Worm (Caenorhabditis elegans) whole organism, young adult: ENCODE data around the gene F07A11.1.

ENCODE experiments used
- B0035.1 ChIP-seq: sonication (generic microtip); optimal IDR thresholded peaks from 2 replicates; lab custom pipeline; 2016; ENCODE audit warnings: missing genetic modification characterization, mild to moderate bottlenecking, missing compliant biosample characterization, missing genotype, missing genetic modification reagents
- F10E7.11 ChIP-seq: sonication (generic microtip); optimal IDR thresholded peaks from 2 replicates; lab custom pipeline; 2017; ENCODE audit warnings: mild to moderate bottlenecking, missing genetic modification characterization, moderate library complexity, missing compliant biosample characterization
- F22D6.2 ChIP-seq: sonication (generic microtip); optimal IDR thresholded peaks from 2 replicates; lab custom pipeline; 2016; ENCODE audit warnings: mild to moderate bottlenecking, missing genetic modification characterization, missing compliant biosample characterization
- K11D2.4 ChIP-seq: fragments of 200-800 bp; sonication (Bioruptor generic); IDR thresholded peaks from 2 replicates; pipeline ENCODE4 v1.3.6; 2022; ENCODE audit warnings: missing genetic modification reagents, missing genetic modification characterization, missing compliant biosample characterization
- Y53F4B.3 ChIP-seq: fragments of 200-800 bp; sonication (Bioruptor generic); IDR thresholded peaks from 2 replicates; pipeline ENCODE4 v1.3.6; 2022; ENCODE audit warnings: missing genetic modification reagents, missing genetic modification characterization, missing compliant biosample characterization
- Y53G8AR.9 ChIP-seq: fragments of 200-800 bp; sonication (Bioruptor generic); conservative IDR thresholded peaks from 2 replicates; pipeline ENCODE4 v1.3.6; 2022; ENCODE audit warnings: missing genetic modification reagents, missing genetic modification characterization, missing compliant biosample characterization
- Y56A3A.18 ChIP-seq: fragments of 200-800 bp; sonication (Bioruptor generic); IDR thresholded peaks from 2 replicates; pipeline ENCODE4 v1.3.6; 2022; ENCODE audit warnings: missing genetic modification reagents, missing genetic modification characterization, missing compliant biosample characterization
- Y79H2A.3 ChIP-seq: fragments of 200-800 bp; sonication (Bioruptor generic); conservative IDR thresholded peaks from 2 replicates; pipeline ENCODE4 v1.3.6; 2022; ENCODE audit warnings: missing genetic modification reagents, missing genetic modification characterization, missing compliant biosample characterization
- aptf-2 ChIP-seq: fragments of 200-800 bp; sonication (Bioruptor generic); conservative IDR thresholded peaks from 2 replicates; pipeline ENCODE4 v1.3.6; 2022; ENCODE audit warnings: missing genetic modification reagents, missing genetic modification characterization, missing compliant biosample characterization
- attf-3 ChIP-seq: fragments of 200-800 bp; sonication (Bioruptor generic); conservative IDR thresholded peaks from 2 replicates; pipeline ENCODE4 v1.3.6; 2022; ENCODE audit warnings: missing genetic modification reagents, missing genetic modification characterization, missing compliant biosample characterization
- ceh-79 ChIP-seq: sonication (generic microtip); optimal IDR thresholded peaks from 2 replicates; lab custom pipeline; 2017; ENCODE audit warnings: mild to moderate bottlenecking, missing genetic modification characterization, missing compliant biosample characterization
- dpff-1 ChIP-seq: sonication (generic microtip); optimal IDR thresholded peaks from 2 replicates; lab custom pipeline; 2017; ENCODE audit warnings: mild to moderate bottlenecking, missing genetic modification characterization, missing compliant biosample characterization
- dpl-1 ChIP-seq: fragments of 150-350 bp; optimal IDR thresholded peaks from 2 replicates; lab custom pipeline; 2014; ENCODE audit warnings: missing biosample characterization, missing genetic modification reagents, missing genetic modification characterization
- egl-18 ChIP-seq: fragments of 200-800 bp; sonication (Bioruptor generic); IDR thresholded peaks from 2 replicates; pipeline ENCODE4 v1.3.6; 2022; ENCODE audit warnings: missing genetic modification reagents, missing genetic modification characterization, missing compliant biosample characterization
- ets-4 ChIP-seq: fragments of 200-800 bp; sonication (Bioruptor generic); optimal IDR thresholded peaks from 2 replicates; lab custom pipeline; 2018; ENCODE audit warnings: mild to moderate bottlenecking, missing genetic modification characterization, missing compliant biosample characterization
- fkh-3 ChIP-seq: sonication (generic microtip); optimal IDR thresholded peaks from 2 replicates; lab custom pipeline; 2016; ENCODE audit warnings: mild to moderate bottlenecking, missing genetic modification characterization, missing compliant biosample characterization
- gei-17 ChIP-seq: fragments of 200-800 bp; sonication (Bioruptor generic); optimal IDR thresholded peaks from 2 replicates; lab custom pipeline; 2018; ENCODE audit warnings: mild to moderate bottlenecking, missing genetic modification characterization, missing compliant biosample characterization
- him-1 ChIP-seq: sonication (generic microtip); optimal IDR thresholded peaks from 2 replicates; lab custom pipeline; 2016; ENCODE audit warnings: missing genotype, missing genetic modification reagents, missing genetic modification characterization, missing compliant biosample characterization
- hmg-1.2 ChIP-seq: fragments of 200-800 bp; sonication (Bioruptor generic); IDR thresholded peaks from 2 replicates; pipeline ENCODE4 v1.3.6; 2022; ENCODE audit warnings: missing genetic modification reagents, missing genetic modification characterization, missing compliant biosample characterization
- lag-1 ChIP-seq: fragments of 200-800 bp; sonication (Bioruptor generic); IDR thresholded peaks from 2 replicates; pipeline ENCODE4 v1.3.6; 2022; ENCODE audit warnings: missing genetic modification reagents, missing genetic modification characterization, missing compliant biosample characterization
- lin-26 ChIP-seq: fragments of 200-800 bp; sonication (Bioruptor generic); IDR thresholded peaks from 2 replicates; pipeline ENCODE4 v1.3.6; 2022; ENCODE audit warnings: missing genetic modification reagents, missing genetic modification characterization, missing compliant biosample characterization
- madf-3 ChIP-seq: fragments of 200-800 bp; sonication (Bioruptor generic); IDR thresholded peaks from 2 replicates; pipeline ENCODE4 v1.3.6; 2022; ENCODE audit warnings: missing genetic modification reagents, missing genetic modification characterization, missing compliant biosample characterization
- nfyb-1 ChIP-seq: fragments of 200-800 bp; sonication (Bioruptor generic); IDR thresholded peaks from 2 replicates; pipeline ENCODE4 v1.3.6; 2022; ENCODE audit warnings: missing genetic modification reagents, missing genetic modification characterization, missing compliant biosample characterization
- nhr-80 ChIP-seq: sonication (generic microtip); optimal IDR thresholded peaks from 2 replicates; lab custom pipeline; 2016; ENCODE audit warnings: missing genetic modification characterization, missing compliant biosample characterization
- pbrm-1 ChIP-seq: fragments of 200-800 bp; sonication (Bioruptor generic); IDR thresholded peaks from 2 replicates; pipeline ENCODE4 v1.3.6; 2022; ENCODE audit warnings: missing genetic modification reagents, missing genetic modification characterization, missing compliant biosample characterization
- pha-4 ChIP-seq: fragments of 150-350 bp; sonication (generic microtip); optimal IDR thresholded peaks from 2 replicates; lab custom pipeline; 2014; ENCODE audit warnings: missing biosample characterization, missing genetic modification reagents, missing genetic modification characterization
- rec-8 ChIP-seq, 2 experiments: sonication (generic microtip); optimal IDR thresholded peaks; 2 replicates each; lab custom pipeline; 2016; ENCODE audit warnings: mild to moderate bottlenecking in 2 of 2, missing genetic modification characterization in 2 of 2, missing genetic modification reagents in 2 of 2, missing genotype in 2 of 2, missing biosample characterization in 1 of 2, missing compliant biosample characterization in 1 of 2, moderate library complexity in 1 of 2
- rpc-1 ChIP-seq, 2 experiments: fragments of 150-350 bp in 1 of 2; sonication (generic microtip) in 1 of 2; optimal IDR thresholded peaks; 2 replicates each; lab custom pipeline; 2014 to 2018; ENCODE audit warnings: missing biosample characterization in 1 of 2, missing genetic modification characterization in 1 of 2, missing genetic modification reagents in 1 of 2, missing genotype in 1 of 2
- sea-2 ChIP-seq: fragments of 200-800 bp; sonication (Bioruptor generic); IDR thresholded peaks from 2 replicates; pipeline ENCODE4 v1.3.6; 2022; ENCODE audit warnings: missing genetic modification characterization, missing compliant biosample characterization
- snpc-3.4 ChIP-seq: sonication (generic microtip); optimal IDR thresholded peaks from 2 replicates; lab custom pipeline; 2017; ENCODE audit warnings: missing genetic modification characterization, mild to moderate bottlenecking, missing compliant biosample characterization, antibody characterized with exemption, moderate library complexity, missing genotype, missing genetic modification reagents
- snpc-4 ChIP-seq, 5 experiments: fragments of 150-350 bp in 1 of 5; sonication (generic microtip) in 4 of 5; optimal IDR thresholded peaks; 2 replicates each; lab custom pipeline; 2014 to 2018; ENCODE audit warnings: missing genetic modification characterization in 5 of 5, missing biosample characterization in 3 of 5, antibody characterized with exemption in 2 of 5, mild to moderate bottlenecking in 2 of 5, missing compliant biosample characterization in 2 of 5, missing genotype in 2 of 5, moderate library complexity in 2 of 5, missing genetic modification reagents in 1 of 5
- tbx-9 ChIP-seq: sonication (generic microtip); optimal IDR thresholded peaks from 2 replicates; lab custom pipeline; 2016; ENCODE audit warnings: borderline replicate concordance, missing genetic modification characterization, inconsistent platforms, missing compliant biosample characterization
- xnd-1 ChIP-seq: sonication (generic microtip); optimal IDR thresholded peaks from 2 replicates; lab custom pipeline; 2016; ENCODE audit warnings: missing genotype, missing genetic modification reagents, missing genetic modification characterization, missing compliant biosample characterization
- ztf-28 ChIP-seq: fragments of 200-800 bp; sonication (Bioruptor generic); IDR thresholded peaks from 2 replicates; pipeline ENCODE4 v1.3.6; 2022; ENCODE audit warnings: missing genetic modification reagents, missing genetic modification characterization, missing compliant biosample characterization

The F07A11.1 gene

ce11 chrII:11632689-11633088 lies 40.8 kb upstream of the F07A11.1 start (continued):
- TF ChIP-seq rpc-1 (optimal IDR thresholded peaks at IDR 0.05; lab: Kevin White, UChicago), result no peak
- no peak for TF ChIP-seq rpc-1 (tag; optimal IDR thresholded peaks at IDR 0.05; lab: Kevin White, UChicago)
- TF ChIP-seq ets-4 (GFP tag; lab: Kevin White, UChicago), result no peak
- no peak for TF ChIP-seq B0035.1 (tag; lab: Kevin White, UChicago)

- TF ChIP-seq pha-4 (tag; lab: Kevin White, UChicago) (no peak), sea-2 (GFP tag; lab: Robert Waterston, UW) (no peak), hmg-1.2 (GFP tag; lab: Robert Waterston, UW) (peak; percentile 44; the same call in 1 of the 2 replicates), madf-3 (GFP tag; lab: Robert Waterston, UW) (no peak), F10E7.11 (no peak), attf-3 (GFP tag; lab: Robert Waterston, UW) (no peak), nfyb-1 (GFP tag; lab: Robert Waterston, UW) (0 out of 2 replicates have a peak, but pooled peaks have one; percentile 19)
Measured at ce11 chrII:11629957-11630356, 38.0 kb upstream of the F07A11.1 start.

ce11 chrII:11627904-11628303 lies 36.0 kb upstream of the F07A11.1 start:
- no peak for TF ChIP-seq gei-17 (GFP tag; lab: Kevin White, UChicago)
- no peak for TF ChIP-seq egl-18 (GFP tag; lab: Robert Waterston, UW)
- TF ChIP-seq Y53G8AR.9 (GFP tag; lab: Robert Waterston, UW), result no peak
- no peak for TF ChIP-seq aptf-2
- no peak for TF ChIP-seq Y53F4B.3
- no peak for TF ChIP-seq nhr-80 (tag; lab: Kevin White, UChicago)
- TF ChIP-seq ceh-79 (tag; lab: Kevin White, UChicago), result no peak
- no peak for TF ChIP-seq lag-1
- no peak for TF ChIP-seq tbx-9 (tag; lab: Kevin White, UChicago)
- no peak for TF ChIP-seq ztf-28 (GFP tag; lab: Robert Waterston, UW)
- no peak for TF ChIP-seq F22D6.2 (tag; lab: Kevin White, UChicago)
- no peak for TF ChIP-seq Y79H2A.3 (GFP tag; lab: Robert Waterston, UW)
- TF ChIP-seq dpl-1 (GFP tag; lab: Kevin White, UChicago), result no peak
- TF ChIP-seq Y56A3A.18 (GFP tag; lab: Robert Waterston, UW), result no peak
- TF ChIP-seq snpc-4 (GFP tag; optimal IDR thresholded peaks at IDR 0.05; lab: Kevin White, UChicago), result no peak
- no peak for TF ChIP-seq snpc-4 (tag; optimal IDR thresholded peaks at IDR 0.05; lab: Kevin White, UChicago)
- no peak for TF ChIP-seq xnd-1 (tag; lab: Kevin White, UChicago)
- TF ChIP-seq lin-26 (GFP tag; lab: Robert Waterston, UW), result no peak
- no peak for TF ChIP-seq fkh-3 (tag; lab: Kevin White, UChicago)
- no peak for TF ChIP-seq attf-3 (GFP tag; lab: Robert Waterston, UW)
- TF ChIP-seq dpff-1, result no peak

ce11 chrII:11622605-11623004 lies 30.7 kb upstream of the F07A11.1 start:
- no peak for TF ChIP-seq snpc-3.4 (tag; lab: Kevin White, UChicago)
- TF ChIP-seq him-1 (tag; lab: Kevin White, UChicago), result no peak
- 0 out of 2 replicates have a peak, but pooled peaks have one; percentile 18 for TF ChIP-seq K11D2.4 (GFP tag; lab: Robert Waterston, UW)
- TF ChIP-seq pbrm-1, result 0 out of 2 replicates have a peak, but pooled peaks have one; percentile 15
- TF ChIP-seq rec-8 (tag; optimal IDR thresholded peaks at IDR 0.05; lab: Kevin White, UChicago), result no peak
